Fruit fly (Drosophila melanogaster): ENCODE data around the gene CG6686.

The CG6686 gene

DNA sequence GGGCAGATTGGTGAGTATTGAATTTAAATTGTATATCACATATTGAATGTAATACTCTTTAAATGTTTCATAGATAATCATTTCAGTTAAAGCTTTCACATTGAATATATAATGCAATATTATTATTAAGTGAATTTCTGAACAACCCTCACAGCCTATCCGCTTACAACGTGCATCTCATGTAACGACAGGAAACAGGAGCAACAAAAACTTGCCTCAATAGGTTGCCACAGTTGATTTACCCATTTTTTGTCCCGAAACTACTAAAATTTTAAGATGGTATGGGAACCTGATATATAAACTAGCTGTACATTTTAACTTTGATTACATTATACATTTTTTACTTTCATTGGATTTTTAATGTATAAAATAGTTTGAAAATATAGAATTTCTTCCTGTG is 29.1 kb downstream of the CG6686 start:
- peak; percentile 20 for TF ChIP-seq Med (GFP tag)
- TF ChIP-seq CG2712 (tag; optimal IDR thresholded peaks at IDR 0.05) = no peak
- no peak for TF ChIP-seq slp2 (GFP tag; optimal IDR thresholded peaks at IDR 0.05)
- TF ChIP-seq Ets65A (GFP tag) = peak; percentile 67
- no peak for TF ChIP-seq onecut (GFP tag; IDR thresholded peaks at IDR 0.05)
- no peak for TF ChIP-seq ssp (GFP tag; IDR thresholded peaks at IDR 0.05)
- no peak for TF ChIP-seq Neu2 (GFP tag; optimal IDR thresholded peaks at IDR 0.05; ENCODE audit: borderline replicate concordance)
- peak; percentile 21 for TF ChIP-seq CG18476 (GFP tag; optimal IDR thresholded peaks at IDR 0.05)
- TF ChIP-seq CG15601 (tag; optimal IDR thresholded peaks at IDR 0.05) = no peak

DNA sequence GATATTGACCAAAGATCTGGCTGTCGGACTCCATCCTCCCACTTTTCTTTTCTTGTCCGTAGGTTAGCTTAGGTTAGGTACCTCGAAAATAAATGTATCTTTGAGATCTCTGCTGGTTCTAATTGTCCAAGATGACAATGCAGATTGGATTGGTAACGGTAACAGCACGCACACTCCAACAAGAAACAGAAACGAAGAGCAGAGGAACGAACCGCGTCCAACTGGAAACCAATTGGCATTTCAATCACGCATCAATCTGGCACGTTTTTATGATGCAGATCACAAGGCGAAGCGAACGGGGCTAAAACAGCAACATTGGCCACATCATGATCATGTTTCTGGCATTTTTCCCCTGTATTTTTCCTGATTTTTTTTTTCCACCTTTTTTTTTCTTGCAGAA is 32.0 kb downstream of the CG6686 start:
- TF ChIP-seq BtbVII (GFP tag; optimal IDR thresholded peaks at IDR 0.05) = no peak
- no peak for TF ChIP-seq CG15601 (tag; optimal IDR thresholded peaks at IDR 0.05)
- TF ChIP-seq CG17186 (GFP tag; optimal IDR thresholded peaks at IDR 0.05) = no peak
- TF ChIP-seq ab (GFP tag; optimal IDR thresholded peaks at IDR 0.05) = no peak
- no peak for TF ChIP-seq CG4282 (GFP tag; optimal IDR thresholded peaks at IDR 0.05)
- no peak for TF ChIP-seq pros (GFP tag; optimal IDR thresholded peaks at IDR 0.05)
- no peak for TF ChIP-seq inv (GFP tag; IDR thresholded peaks at IDR 0.05; ENCODE audit: partially characterized antibody)
- TF ChIP-seq mirr (GFP tag; optimal IDR thresholded peaks at IDR 0.05) = no peak
- no peak for TF ChIP-seq CG16815 (GFP tag; optimal IDR thresholded peaks at IDR 0.05)
- no peak for TF ChIP-seq mld (GFP tag; IDR thresholded peaks at IDR 0.05; ENCODE audit: partially characterized antibody)
- no peak for TF ChIP-seq trem (tag; optimal IDR thresholded peaks at IDR 0.05)
- TF ChIP-seq CG10366 (GFP tag; IDR thresholded peaks at IDR 0.05) = no peak
- TF ChIP-seq al (GFP tag; IDR thresholded peaks at IDR 0.05) = no peak
- no peak for TF ChIP-seq CG13894 (tag; optimal IDR thresholded peaks at IDR 0.05)
- TF ChIP-seq crc (GFP tag; optimal IDR thresholded peaks at IDR 0.05) = no peak
- TF ChIP-seq Hr78 (GFP tag; optimal IDR thresholded peaks at IDR 0.05) = no peak
- TF ChIP-seq insv (GFP tag; optimal IDR thresholded peaks at IDR 0.05) = peak; percentile 21 to 91
- TF ChIP-seq Elba2 (GFP tag; optimal IDR thresholded peaks at IDR 0.05) = peak; percentile 96
- no peak for TF ChIP-seq CG2202 (tag; optimal IDR thresholded peaks at IDR 0.05)
- TF ChIP-seq Drgx (GFP tag; IDR thresholded peaks at IDR 0.05) = no peak
- no peak for TF ChIP-seq dmrt11E (tag; optimal IDR thresholded peaks at IDR 0.05)
- no peak for TF ChIP-seq H15 (GFP tag; IDR thresholded peaks at IDR 0.05)
- TF ChIP-seq grn (GFP tag; optimal IDR thresholded peaks at IDR 0.05) = peak; percentile 3
- no peak for TF ChIP-seq ken (GFP tag; IDR thresholded peaks at IDR 0.05)
- TF ChIP-seq dpn (GFP tag; optimal IDR thresholded peaks at IDR 0.05) = no peak
- TF ChIP-seq CG8944 (GFP tag; optimal IDR thresholded peaks at IDR 0.05) = no peak

- TF ChIP-seq Usf (GFP tag; optimal IDR thresholded peaks at IDR 0.05) (peak; percentile 0), CG31365 (tag; optimal IDR thresholded peaks at IDR 0.05) (no peak), CkIIα-i1 (GFP tag; IDR thresholded peaks at IDR 0.05) (no peak), CG6175 (GFP tag; IDR thresholded peaks at IDR 0.05) (0 out of 3 replicates have a peak, but pooled peaks have one; percentile 16), CG17568 (GFP tag; optimal IDR thresholded peaks at IDR 0.05) (no peak), CG3163 (GFP tag; optimal IDR thresholded peaks at IDR 0.05) (no peak), CG16813 (GFP tag; IDR thresholded peaks at IDR 0.05; ENCODE audit: partially characterized antibody) (no peak), CG4282 (GFP tag; optimal IDR thresholded peaks at IDR 0.05) (no peak), Rx (GFP tag; IDR thresholded peaks at IDR 0.05) (0 out of 2 replicates have a peak, but pooled peaks have one; percentile 4), dati (GFP tag; IDR thresholded peaks at IDR 0.05) (no peak), CG1647 (GFP tag; optimal IDR thresholded peaks at IDR 0.05) (no peak), fd64A (GFP tag; optimal IDR thresholded peaks at IDR 0.05) (no peak), Chrac-16 (GFP tag; optimal IDR thresholded peaks at IDR 0.05) (peak; percentile 47), CG14014 (GFP tag; IDR thresholded peaks at IDR 0.05) (peak; percentile 50; the same call in 1 of the 2 replicates), da (GFP tag; optimal IDR thresholded peaks at IDR 0.05) (no peak), Xbp1 (GFP tag; optimal IDR thresholded peaks at IDR 0.05) (peak; percentile 55), CG34224 (GFP tag; IDR thresholded peaks at IDR 0.05; ENCODE audit: partially characterized antibody) (no peak), Asciz (GFP tag; optimal IDR thresholded peaks at IDR 0.05) (no peak)
Observed at dm6 chr2L:11949917-11950316, 37.9 kb downstream of the CG6686 start.

Data from whole organism, embryonic.